Worm (Caenorhabditis elegans) whole organism, early embryonic: ENCODE results near the gene pigt-1.

Source experiments
- F13C5.2 ChIP-seq: sonication (generic microtip); optimal IDR thresholded peaks from 2 replicates; lab custom pipeline; 2017; ENCODE audit warnings: mild to moderate bottlenecking, missing genetic modification characterization, inconsistent platforms, missing compliant biosample characterization
- aly-1 ChIP-seq: sonication (generic microtip); optimal IDR thresholded peaks from 2 replicates; lab custom pipeline; 2016; ENCODE audit warnings: missing genetic modification characterization, missing compliant biosample characterization
- ama-1 ChIP-seq: fragments of 150-350 bp; optimal IDR thresholded peaks from 2 replicates; lab custom pipeline; 2014
- ceh-13 ChIP-seq: fragments of 200-800 bp; sonication (Bioruptor generic); optimal IDR thresholded peaks from 2 replicates; lab custom pipeline; 2018; ENCODE audit warnings: mild to moderate bottlenecking, missing genetic modification characterization, missing compliant biosample characterization
- ceh-36 ChIP-seq: sonication (generic microtip); optimal IDR thresholded peaks from 2 replicates; lab custom pipeline; 2016; ENCODE audit warnings: missing genetic modification characterization, inconsistent platforms, missing compliant biosample characterization
- ets-7 ChIP-seq: sonication (generic microtip); optimal IDR thresholded peaks from 2 replicates; lab custom pipeline; 2016; ENCODE audit warnings: missing genotype, missing genetic modification characterization, missing compliant biosample characterization
- flt-1 ChIP-seq: fragments of 200-800 bp; sonication (Bioruptor generic); IDR thresholded peaks from 2 replicates; pipeline ENCODE4 v1.3.6; 2022; ENCODE audit warnings: missing genetic modification characterization, missing compliant biosample characterization
- hmbx-1 ChIP-seq: sonication (generic microtip); optimal IDR thresholded peaks from 2 replicates; lab custom pipeline; 2016; ENCODE audit warnings: mild to moderate bottlenecking, missing genetic modification characterization, missing compliant biosample characterization
- hmg-4 ChIP-seq: fragments of 200-800 bp; sonication (Bioruptor generic); optimal IDR thresholded peaks from 2 replicates; lab custom pipeline; 2018; ENCODE audit warnings: mild to moderate bottlenecking, missing genetic modification characterization, missing compliant biosample characterization
- hnd-1 ChIP-seq: sonication (generic microtip); optimal IDR thresholded peaks from 2 replicates; lab custom pipeline; 2016; ENCODE audit warnings: missing genetic modification characterization, missing compliant biosample characterization
- scrt-1 ChIP-seq: fragments of 200-800 bp; sonication (Bioruptor generic); IDR thresholded peaks from 2 replicates; pipeline ENCODE4 v1.3.6; 2022; ENCODE audit warnings: missing genetic modification characterization, missing compliant biosample characterization
- sea-1 ChIP-seq: fragments of 200-800 bp; sonication (Bioruptor generic); conservative IDR thresholded peaks from 2 replicates; pipeline ENCODE4 v1.3.6; 2022; ENCODE audit warnings: missing genetic modification characterization, missing compliant biosample characterization
- tbx-11 ChIP-seq: fragments of 200-800 bp; sonication (Bioruptor generic); IDR thresholded peaks from 2 replicates; pipeline ENCODE4 v1.3.6; 2022; ENCODE audit warnings: missing genetic modification characterization, missing compliant biosample characterization
- tra-4 ChIP-seq: sonication (generic microtip); optimal IDR thresholded peaks from 2 replicates; lab custom pipeline; 2017; ENCODE audit warnings: missing genetic modification characterization, missing compliant biosample characterization

ce11 chrV:10941150-10941549, 17.5 kb downstream of the pigt-1 start, which contains the start of gene F17C11.26:
- no peak for TF ChIP-seq ceh-36 (tag; lab: Kevin White, UChicago)
- TF ChIP-seq aly-1 = no peak
- TF ChIP-seq flt-1 (GFP tag; lab: Robert Waterston, UW) = no peak
- TF ChIP-seq tbx-11 = no peak
- no peak for TF ChIP-seq sea-1 (GFP tag; lab: Robert Waterston, UW)
- no peak for TF ChIP-seq ama-1 (lab: Kevin White, UChicago)
- no peak for TF ChIP-seq hnd-1 (tag; lab: Kevin White, UChicago)
- TF ChIP-seq hmbx-1 (tag; lab: Kevin White, UChicago) = no peak
- no peak for TF ChIP-seq tra-4 (tag; lab: Kevin White, UChicago)
- no peak for TF ChIP-seq scrt-1 (GFP tag; lab: Robert Waterston, UW)
- TF ChIP-seq F13C5.2 = no peak
- TF ChIP-seq hmg-4 (GFP tag; lab: Kevin White, UChicago) = no peak
- TF ChIP-seq ceh-13 = no peak
- TF ChIP-seq ets-7 (tag; lab: Kevin White, UChicago) = no peak
